Worm (Caenorhabditis elegans): Measurements from ENCODE around the gene C55C3.73.

DNA sequence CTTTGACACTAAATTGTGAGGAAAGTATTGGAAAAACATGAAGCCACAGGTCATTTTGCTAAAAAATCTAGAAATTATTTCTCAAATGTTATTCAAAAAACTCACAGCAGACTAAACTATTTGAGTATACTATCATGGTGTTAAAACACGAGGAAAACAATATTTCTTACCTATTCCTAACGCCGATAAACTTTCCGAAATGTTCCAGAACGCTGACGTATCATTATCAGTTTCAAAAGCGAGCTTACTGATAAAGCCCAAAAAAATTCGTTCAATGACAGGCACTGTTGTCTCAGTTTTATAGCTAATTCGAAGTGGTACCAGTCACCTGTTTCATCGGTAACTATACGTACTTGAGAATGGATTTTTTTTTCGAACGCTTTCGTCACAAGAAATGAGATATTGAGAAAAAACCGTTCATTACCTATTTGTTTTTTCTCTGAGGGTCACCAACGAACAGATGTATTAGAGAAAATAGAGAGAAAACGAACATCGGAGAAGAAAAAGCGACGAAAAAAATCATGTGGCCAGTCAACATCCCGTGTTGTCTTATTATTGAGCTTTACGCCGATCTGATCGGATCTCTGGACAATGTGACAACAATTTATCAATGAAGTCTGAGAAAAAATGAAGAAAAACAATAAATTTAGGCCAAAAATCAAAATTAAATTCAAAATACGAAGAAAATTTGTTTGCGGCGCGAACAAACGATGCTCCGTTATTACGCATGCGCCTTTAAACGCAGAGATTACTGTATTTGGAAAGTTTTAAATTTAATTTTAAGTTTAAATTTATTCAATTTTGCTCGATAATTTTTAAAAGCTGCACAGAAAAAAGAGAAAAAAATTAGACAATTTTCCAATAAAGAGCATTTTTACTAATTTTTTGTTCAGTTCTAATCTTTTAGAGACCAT is 36.9 kb downstream of the C55C3.73 start:
- TF ChIP-seq ama-1 (optimal IDR thresholded peaks at IDR 0.05) (no peak), efl-1 (optimal IDR thresholded peaks at IDR 0.05) (no peak), efl-1 (GFP tag; optimal IDR thresholded peaks at IDR 0.05 in 1 of 2) (no peak), mdl-1 (tag; optimal IDR thresholded peaks at IDR 0.05) (no peak), nhr-12 (tag; optimal IDR thresholded peaks at IDR 0.05) (no peak), nhr-84 (tag; optimal IDR thresholded peaks at IDR 0.05) (no peak), mep-1 (tag; optimal IDR thresholded peaks at IDR 0.05) (no peak), ceh-88 (GFP tag; IDR thresholded peaks at IDR 0.05) (no peak), fkh-10 (GFP tag; optimal IDR thresholded peaks at IDR 0.05) (no peak), jun-1 (tag; optimal IDR thresholded peaks at IDR 0.05) (no peak), Y116A8C.19 (tag; optimal IDR thresholded peaks at IDR 0.05; ENCODE audit: borderline replicate concordance) (no peak), snpc-4 (tag; optimal IDR thresholded peaks at IDR 0.05) (no peak), C04F5.9 (tag; optimal IDR thresholded peaks at IDR 0.05) (no peak), ztf-11 (tag; optimal IDR thresholded peaks at IDR 0.05) (no peak)

All from whole organism, L1 larva.